Worm (Caenorhabditis elegans): ENCODE measurements around the gene F54F7.10.

DNA sequence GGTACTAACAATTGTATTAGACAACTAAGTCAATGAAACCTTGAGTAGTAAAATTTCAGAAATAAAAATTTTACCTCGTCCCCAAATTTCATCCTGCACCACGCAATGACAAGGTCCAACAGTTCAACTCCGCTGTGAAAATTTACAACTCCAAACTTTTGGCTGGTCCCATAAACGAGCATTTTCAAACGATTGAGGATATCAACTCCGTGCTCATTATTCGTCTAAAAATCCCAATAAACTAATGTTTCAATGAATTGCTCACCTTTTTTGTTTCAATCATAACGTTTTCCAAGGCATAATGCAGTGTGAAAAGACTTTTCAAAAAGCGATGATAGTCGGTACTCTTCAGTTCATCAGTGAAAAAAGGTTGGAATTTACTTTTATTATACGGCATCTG, 43.2 kb downstream of the F54F7.10 start:
- no peak for TF ChIP-seq aly-2 (tag; optimal IDR thresholded peaks at IDR 0.05)
- no peak for TF ChIP-seq hpl-2 (GFP tag; optimal IDR thresholded peaks at IDR 0.05)
- no peak for TF ChIP-seq pqm-1 (tag; optimal IDR thresholded peaks at IDR 0.05)
- no peak for TF ChIP-seq nhr-77 (tag; optimal IDR thresholded peaks at IDR 0.05)
- TF ChIP-seq mdl-1 (tag; optimal IDR thresholded peaks at IDR 0.05), result no peak
- TF ChIP-seq unc-130 (tag; optimal IDR thresholded peaks at IDR 0.05), result no peak
- TF ChIP-seq pag-3 (tag; optimal IDR thresholded peaks at IDR 0.05; ENCODE audit: borderline replicate concordance, insufficient read depth), result no peak
- TF ChIP-seq nhr-84 (tag; optimal IDR thresholded peaks at IDR 0.05), result no peak
- TF ChIP-seq F16B12.6 (tag; optimal IDR thresholded peaks at IDR 0.05), result no peak
- no peak for TF ChIP-seq unc-86 (tag; optimal IDR thresholded peaks at IDR 0.05)
- no peak for TF ChIP-seq tbx-2 (tag; optimal IDR thresholded peaks at IDR 0.05)
- no peak for TF ChIP-seq unc-62 (GFP tag; optimal IDR thresholded peaks at IDR 0.05)
